Worm (Caenorhabditis elegans) whole organism, early embryonic: Measurements from ENCODE around the gene irld-32.
"Not testable (repeated sequence)": the region's sequence is repeated elsewhere in the genome, so short reads cannot be mapped to it uniquely, and the experiment has no call there.

Experiments used
- B0310.2 ChIP-seq: sonication (generic microtip); optimal IDR thresholded peaks from 2 replicates; lab custom pipeline; 2016; ENCODE audit warnings: mild to moderate bottlenecking, missing genetic modification characterization, missing compliant biosample characterization
- F13C5.2 ChIP-seq: sonication (generic microtip); optimal IDR thresholded peaks from 2 replicates; lab custom pipeline; 2017; ENCODE audit warnings: mild to moderate bottlenecking, missing genetic modification characterization, inconsistent platforms, missing compliant biosample characterization
- aly-1 ChIP-seq: sonication (generic microtip); optimal IDR thresholded peaks from 2 replicates; lab custom pipeline; 2016; ENCODE audit warnings: missing genetic modification characterization, missing compliant biosample characterization
- ama-1 ChIP-seq: fragments of 150-350 bp; optimal IDR thresholded peaks from 2 replicates; lab custom pipeline; 2014
- ceh-13 ChIP-seq: fragments of 200-800 bp; sonication (Bioruptor generic); optimal IDR thresholded peaks from 2 replicates; lab custom pipeline; 2018; ENCODE audit warnings: mild to moderate bottlenecking, missing genetic modification characterization, missing compliant biosample characterization
- ceh-36 ChIP-seq: sonication (generic microtip); optimal IDR thresholded peaks from 2 replicates; lab custom pipeline; 2016; ENCODE audit warnings: missing genetic modification characterization, inconsistent platforms, missing compliant biosample characterization
- ets-7 ChIP-seq: sonication (generic microtip); optimal IDR thresholded peaks from 2 replicates; lab custom pipeline; 2016; ENCODE audit warnings: missing genotype, missing genetic modification characterization, missing compliant biosample characterization
- flt-1 ChIP-seq: fragments of 200-800 bp; sonication (Bioruptor generic); IDR thresholded peaks from 2 replicates; pipeline ENCODE4 v1.3.6; 2022; ENCODE audit warnings: missing genetic modification characterization, missing compliant biosample characterization
- hmbx-1 ChIP-seq: sonication (generic microtip); optimal IDR thresholded peaks from 2 replicates; lab custom pipeline; 2016; ENCODE audit warnings: mild to moderate bottlenecking, missing genetic modification characterization, missing compliant biosample characterization
- hmg-4 ChIP-seq: fragments of 200-800 bp; sonication (Bioruptor generic); optimal IDR thresholded peaks from 2 replicates; lab custom pipeline; 2018; ENCODE audit warnings: mild to moderate bottlenecking, missing genetic modification characterization, missing compliant biosample characterization
- hnd-1 ChIP-seq: sonication (generic microtip); optimal IDR thresholded peaks from 2 replicates; lab custom pipeline; 2016; ENCODE audit warnings: missing genetic modification characterization, missing compliant biosample characterization
- pes-1 ChIP-seq: fragments of 200-800 bp; sonication (Bioruptor generic); IDR thresholded peaks from 2 replicates; pipeline ENCODE4 v1.3.6; 2022; ENCODE audit warnings: missing genetic modification reagents, missing genetic modification characterization, missing compliant biosample characterization
- scrt-1 ChIP-seq: fragments of 200-800 bp; sonication (Bioruptor generic); IDR thresholded peaks from 2 replicates; pipeline ENCODE4 v1.3.6; 2022; ENCODE audit warnings: missing genetic modification characterization, missing compliant biosample characterization
- sea-1 ChIP-seq: fragments of 200-800 bp; sonication (Bioruptor generic); conservative IDR thresholded peaks from 2 replicates; pipeline ENCODE4 v1.3.6; 2022; ENCODE audit warnings: missing genetic modification characterization, missing compliant biosample characterization
- tbx-11 ChIP-seq: fragments of 200-800 bp; sonication (Bioruptor generic); IDR thresholded peaks from 2 replicates; pipeline ENCODE4 v1.3.6; 2022; ENCODE audit warnings: missing genetic modification characterization, missing compliant biosample characterization
- tbx-37 ChIP-seq: fragments of 200-800 bp; sonication (Bioruptor generic); conservative IDR thresholded peaks from 2 replicates; pipeline ENCODE4 v1.3.6; 2022; ENCODE audit warnings: missing genetic modification reagents, missing genetic modification characterization, missing compliant biosample characterization
- tra-4 ChIP-seq: sonication (generic microtip); optimal IDR thresholded peaks from 2 replicates; lab custom pipeline; 2017; ENCODE audit warnings: missing genetic modification characterization, missing compliant biosample characterization

Gene irld-32

ce11 chrV:2331616-2332015 lies at the start of gene irld-32:
Gene irld-32, plus strand, starts transcription at chrV:2331916.
- not testable (repeated sequence) for TF ChIP-seq flt-1 (GFP tag; lab: Robert Waterston, UW); scrt-1; ets-7

ce11 chrV:2285107-2285506 lies 46.6 kb upstream of the irld-32 start, which contains the start of gene nhr-227:
Gene nhr-227, plus strand, starts transcription at chrV:2285432.
- TF ChIP-seq hmg-4 (GFP tag; lab: Kevin White, UChicago) (no peak), hnd-1 (no peak), ceh-36 (tag; lab: Kevin White, UChicago) (no peak), pes-1 (GFP tag; lab: Robert Waterston, UW) (no peak), ets-7 (no peak), tra-4 (tag; lab: Kevin White, UChicago) (no peak), flt-1 (GFP tag; lab: Robert Waterston, UW) (no peak), scrt-1 (no peak), sea-1 (no peak), aly-1 (no peak), ceh-13 (no peak), F13C5.2 (tag; lab: Kevin White, UChicago) (no peak), tbx-11 (no peak), ama-1 (lab: Kevin White, UChicago) (no peak), B0310.2 (no peak), tbx-37 (GFP tag; lab: Robert Waterston, UW) (no peak), hmbx-1 (tag; lab: Kevin White, UChicago) (no peak)

- TF ChIP-seq sea-1, result no peak
- no peak for TF ChIP-seq ama-1 (lab: Kevin White, UChicago)
- TF ChIP-seq hmg-4 (GFP tag; lab: Kevin White, UChicago), result no peak
- no peak for TF ChIP-seq pes-1 (GFP tag; lab: Robert Waterston, UW)
- TF ChIP-seq hnd-1, result no peak
- TF ChIP-seq ceh-36 (tag; lab: Kevin White, UChicago), result no peak
- TF ChIP-seq tra-4 (tag; lab: Kevin White, UChicago), result no peak
- TF ChIP-seq flt-1 (GFP tag; lab: Robert Waterston, UW), result no peak
- no peak for TF ChIP-seq tbx-11
- no peak for TF ChIP-seq ceh-13
- no peak for TF ChIP-seq B0310.2
- TF ChIP-seq ets-7, result no peak
- no peak for TF ChIP-seq scrt-1
- no peak for TF ChIP-seq aly-1
- TF ChIP-seq tbx-37 (GFP tag; lab: Robert Waterston, UW), result no peak
Observed at ce11 chrV:2290329-2290728, 41.4 kb upstream of the irld-32 start, which contains the start of gene nhr-225. Gene nhr-225, minus strand, starts transcription at chrV:2290474.

- TF ChIP-seq B0310.2 (no peak), flt-1 (GFP tag; lab: Robert Waterston, UW) (no peak), hnd-1 (no peak), ceh-36 (tag; lab: Kevin White, UChicago) (no peak), ceh-13 (no peak), tra-4 (tag; lab: Kevin White, UChicago) (no peak), hmbx-1 (tag; lab: Kevin White, UChicago) (no peak), tbx-11 (no peak), aly-1 (no peak), sea-1 (no peak), tbx-37 (GFP tag; lab: Robert Waterston, UW) (no peak), F13C5.2 (tag; lab: Kevin White, UChicago) (no peak), hmg-4 (GFP tag; lab: Kevin White, UChicago) (no peak), ama-1 (lab: Kevin White, UChicago) (no peak), ets-7 (no peak), pes-1 (GFP tag; lab: Robert Waterston, UW) (no peak), scrt-1 (no peak)
Observed at ce11 chrV:2292240-2292639, 39.5 kb upstream of the irld-32 start, which contains the start of gene nhr-115. Gene nhr-115, plus strand, starts transcription at chrV:2292540.

DNA sequence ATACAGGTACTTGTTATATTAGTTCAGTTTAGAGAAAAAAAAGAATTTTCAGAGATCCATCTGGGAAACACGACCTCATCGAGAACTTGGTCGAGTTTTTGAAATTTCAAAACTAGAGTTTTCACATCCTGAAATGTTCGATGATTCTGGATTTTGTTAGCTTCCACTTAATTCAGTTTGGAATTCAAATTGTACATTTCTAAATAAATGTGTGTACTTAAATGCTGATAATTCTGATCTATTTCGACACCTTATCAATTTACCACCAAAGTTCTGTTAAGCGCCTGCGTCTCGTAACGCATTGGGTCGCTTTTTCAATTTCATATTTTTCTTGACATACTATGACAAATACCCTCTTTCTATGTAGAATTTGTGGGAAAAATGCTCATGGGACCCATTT lies 37.1 kb upstream of the irld-32 start, which contains the start of gene nhr-226:
TSS of gene nhr-226 (plus strand) at position 301 of the 400 bp plus-strand sequence.
- TF ChIP-seq flt-1 (GFP tag; lab: Robert Waterston, UW) (no peak), B0310.2 (no peak), tbx-11 (no peak)

- no peak for TF ChIP-seq sea-1
- TF ChIP-seq tra-4 (tag; lab: Kevin White, UChicago), result no peak
- TF ChIP-seq ama-1 (lab: Kevin White, UChicago), result no peak
- TF ChIP-seq F13C5.2 (tag; lab: Kevin White, UChicago), result no peak
- TF ChIP-seq B0310.2, result no peak
- TF ChIP-seq hmg-4 (GFP tag; lab: Kevin White, UChicago), result no peak
- TF ChIP-seq flt-1 (GFP tag; lab: Robert Waterston, UW), result no peak
- TF ChIP-seq pes-1 (GFP tag; lab: Robert Waterston, UW), result no peak
- TF ChIP-seq ceh-13, result no peak
- no peak for TF ChIP-seq hnd-1
- TF ChIP-seq ets-7, result no peak
- no peak for TF ChIP-seq aly-1
- no peak for TF ChIP-seq hmbx-1 (tag; lab: Kevin White, UChicago)
- no peak for TF ChIP-seq ceh-36 (tag; lab: Kevin White, UChicago)
Observed at ce11 chrV:2300905-2301304, 30.8 kb upstream of the irld-32 start, which contains the start of gene Y19D10B.8. Gene Y19D10B.8, minus strand, starts transcription at chrV:2301005.

DNA sequence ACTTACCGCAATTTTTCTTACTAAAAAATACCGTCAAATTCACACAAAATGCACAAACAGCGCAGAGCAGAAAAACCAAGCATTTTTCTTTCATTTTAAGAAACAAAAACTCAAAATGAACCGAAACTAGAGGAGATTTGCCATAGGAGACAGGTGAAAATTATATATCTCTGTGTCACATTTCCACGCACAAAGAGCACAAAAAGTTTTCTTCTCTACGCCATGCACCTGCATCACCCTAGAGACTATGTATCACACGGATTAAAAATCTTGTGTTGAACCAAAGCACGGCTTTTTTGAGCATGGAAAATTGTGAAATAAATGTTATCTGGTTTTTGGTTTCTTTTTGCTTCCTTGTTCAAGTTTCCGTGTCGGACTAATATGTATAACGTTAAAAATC lies 27.9 kb upstream of the irld-32 start, which contains the start of gene irld-15:
TSS of gene irld-15 (minus strand) at position 101 of the 400 bp plus-strand sequence.
- TF ChIP-seq sea-1 (no peak), aly-1 (no peak), ceh-36 (tag; lab: Kevin White, UChicago) (no peak), tbx-37 (GFP tag; lab: Robert Waterston, UW) (no peak), hmbx-1 (tag; lab: Kevin White, UChicago) (no peak), tbx-11 (no peak), ets-7 (no peak), ama-1 (lab: Kevin White, UChicago) (no peak), tra-4 (tag; lab: Kevin White, UChicago) (no peak), F13C5.2 (tag; lab: Kevin White, UChicago) (no peak), flt-1 (GFP tag; lab: Robert Waterston, UW) (no peak), pes-1 (GFP tag; lab: Robert Waterston, UW) (no peak), B0310.2 (no peak), ceh-13 (no peak), hmg-4 (GFP tag; lab: Kevin White, UChicago) (no peak)

- TF ChIP-seq flt-1 (GFP tag; lab: Robert Waterston, UW) (no peak), pes-1 (GFP tag; lab: Robert Waterston, UW) (no peak), tbx-11 (no peak), B0310.2 (no peak), hmbx-1 (tag; lab: Kevin White, UChicago) (no peak), sea-1 (no peak), ets-7 (no peak), hnd-1 (no peak), scrt-1 (no peak)
Observed at ce11 chrV:2306383-2306782, 25.3 kb upstream of the irld-32 start.
